Worm (Caenorhabditis elegans) whole organism, young adult: ENCODE results near the gene prp-3.

Source experiments
- F22D6.2 ChIP-seq: sonication (generic microtip); optimal IDR thresholded peaks from 2 replicates; lab custom pipeline; 2016; ENCODE audit warnings: mild to moderate bottlenecking, missing genetic modification characterization, missing compliant biosample characterization
- cebp-2 ChIP-seq: fragments of 200-800 bp; sonication (Bioruptor generic); IDR thresholded peaks from 2 replicates; pipeline ENCODE4 v1.3.6; 2022; ENCODE audit warnings: missing genetic modification characterization, missing compliant biosample characterization
- nhr-80 ChIP-seq: sonication (generic microtip); optimal IDR thresholded peaks from 2 replicates; lab custom pipeline; 2016; ENCODE audit warnings: missing genetic modification characterization, missing compliant biosample characterization

prp-3 gene

ce11 chrIII:10376041-10376440, 51.7 kb downstream of the prp-3 start:
- TF ChIP-seq nhr-80 (tag; lab: Kevin White, UChicago) = peak; percentile 67
- TF ChIP-seq cebp-2 = no peak
- TF ChIP-seq F22D6.2 (tag; lab: Kevin White, UChicago) = no peak
